Worm (Caenorhabditis elegans) whole organism, young adult: ENCODE measurements around the gene C50F7.6.

Source experiments
- B0019.2 ChIP-seq: fragments of 200-800 bp; sonication (Bioruptor generic); conservative IDR thresholded peaks from 2 replicates; pipeline ENCODE4 v1.3.6; 2022; ENCODE audit warnings: missing genetic modification reagents, missing genetic modification characterization, missing compliant biosample characterization
- B0035.1 ChIP-seq: sonication (generic microtip); optimal IDR thresholded peaks from 2 replicates; lab custom pipeline; 2016; ENCODE audit warnings: missing genetic modification characterization, mild to moderate bottlenecking, missing compliant biosample characterization, missing genotype, missing genetic modification reagents
- B0261.1 ChIP-seq: sonication (generic microtip); optimal IDR thresholded peaks from 2 replicates; lab custom pipeline; 2016; ENCODE audit warnings: mild to moderate bottlenecking, missing genetic modification characterization, moderate library complexity, missing compliant biosample characterization
- C06A6.2 ChIP-seq: fragments of 200-800 bp; sonication (Bioruptor generic); conservative IDR thresholded peaks from 2 replicates; pipeline ENCODE4 v1.3.6; 2022; ENCODE audit warnings: missing genetic modification characterization, missing compliant biosample characterization
- F10E7.11 ChIP-seq: sonication (generic microtip); optimal IDR thresholded peaks from 2 replicates; lab custom pipeline; 2017; ENCODE audit warnings: mild to moderate bottlenecking, missing genetic modification characterization, moderate library complexity, missing compliant biosample characterization
- F33H1.4 ChIP-seq: fragments of 200-800 bp; sonication (Bioruptor generic); IDR thresholded peaks from 2 replicates; pipeline ENCODE4 v1.3.6; 2022; ENCODE audit warnings: missing genetic modification reagents, missing genetic modification characterization, missing compliant biosample characterization
- F55B11.4 ChIP-seq: sonication (generic microtip); optimal IDR thresholded peaks from 2 replicates; lab custom pipeline; 2016; ENCODE audit warnings: missing compliant biosample characterization, missing genetic modification characterization, borderline replicate concordance; ENCODE audit not compliant: insufficient read depth
- F57A8.1 ChIP-seq: fragments of 200-800 bp; sonication (Bioruptor generic); optimal IDR thresholded peaks from 2 replicates; lab custom pipeline; 2018; ENCODE audit warnings: mild to moderate bottlenecking, missing genetic modification characterization, moderate library complexity, missing compliant biosample characterization
- K12H6.12 ChIP-seq: fragments of 200-800 bp; sonication (Bioruptor generic); optimal IDR thresholded peaks from 2 replicates; lab custom pipeline; 2018; ENCODE audit warnings: mild to moderate bottlenecking, missing genetic modification characterization, missing compliant biosample characterization
- Y67H2A.10 ChIP-seq: fragments of 200-800 bp; sonication (Bioruptor generic); conservative IDR thresholded peaks from 2 replicates; pipeline ENCODE4 v1.3.6; 2022; ENCODE audit warnings: missing genetic modification reagents, missing genetic modification characterization, missing compliant biosample characterization
- Y95B8A.8 ChIP-seq: fragments of 200-800 bp; sonication (Bioruptor generic); IDR thresholded peaks from 2 replicates; pipeline ENCODE4 v1.3.6; 2022; ENCODE audit warnings: missing genetic modification reagents, missing genetic modification characterization, missing compliant biosample characterization
- akir-1 ChIP-seq: fragments of 200-800 bp; sonication (Bioruptor generic); optimal IDR thresholded peaks from 2 replicates; lab custom pipeline; 2018; ENCODE audit warnings: mild to moderate bottlenecking, missing genetic modification characterization, moderate library complexity, missing compliant biosample characterization
- aptf-2 ChIP-seq: fragments of 200-800 bp; sonication (Bioruptor generic); conservative IDR thresholded peaks from 2 replicates; pipeline ENCODE4 v1.3.6; 2022; ENCODE audit warnings: missing genetic modification reagents, missing genetic modification characterization, missing compliant biosample characterization
- athp-1 ChIP-seq: sonication (generic microtip); optimal IDR thresholded peaks from 2 replicates; lab custom pipeline; 2017; ENCODE audit warnings: mild to moderate bottlenecking, missing genetic modification characterization, missing compliant biosample characterization
- attf-5 ChIP-seq: fragments of 200-800 bp; sonication (Bioruptor generic); optimal IDR thresholded peaks from 2 replicates; lab custom pipeline; 2018; ENCODE audit warnings: mild to moderate bottlenecking, missing genetic modification characterization, missing compliant biosample characterization
- bed-1 ChIP-seq: fragments of 200-800 bp; sonication (Bioruptor generic); IDR thresholded peaks from 2 replicates; pipeline ENCODE4 v1.3.6; 2022; ENCODE audit warnings: missing genetic modification reagents, missing genetic modification characterization, missing compliant biosample characterization
- cebp-1 ChIP-seq, 2 experiments: fragments of 200-800 bp in 1 of 2; sonication (Bioruptor generic) in 1 of 2; sonication (generic microtip) in 1 of 2; IDR thresholded peaks in 1 of 2; optimal IDR thresholded peaks in 1 of 2; 2 replicates each; pipeline versions ENCODE4 v1.3.6 to Lab custom; 2017 to 2022; ENCODE audit warnings: missing compliant biosample characterization in 2 of 2, missing genetic modification characterization in 2 of 2, mild to moderate bottlenecking in 1 of 2, missing genetic modification reagents in 1 of 2, moderate library complexity in 1 of 2
- ceh-100 ChIP-seq: fragments of 200-800 bp; sonication (Bioruptor generic); IDR thresholded peaks from 2 replicates; pipeline ENCODE4 v1.3.6; 2022; ENCODE audit warnings: missing genetic modification reagents, missing genetic modification characterization, missing compliant biosample characterization
- ceh-40 ChIP-seq: fragments of 200-800 bp; sonication (Bioruptor generic); IDR thresholded peaks from 2 replicates; pipeline ENCODE4 v1.3.6; 2022; ENCODE audit warnings: missing genetic modification characterization, missing compliant biosample characterization
- ceh-58 ChIP-seq: fragments of 200-800 bp; sonication (Bioruptor generic); IDR thresholded peaks from 2 replicates; pipeline ENCODE4 v1.3.6; 2022; ENCODE audit warnings: missing genetic modification characterization, missing compliant biosample characterization
- dox-1 ChIP-seq: fragments of 200-800 bp; sonication (Bioruptor generic); IDR thresholded peaks from 2 replicates; pipeline ENCODE4 v1.3.6; 2022; ENCODE audit warnings: missing genetic modification reagents, missing genetic modification characterization, missing compliant biosample characterization
- efl-1 ChIP-seq: fragments of 150-350 bp; optimal IDR thresholded peaks from 2 replicates; lab custom pipeline; 2014; ENCODE audit warnings: missing biosample characterization, missing genetic modification reagents, missing genetic modification characterization
- ets-4 ChIP-seq: fragments of 200-800 bp; sonication (Bioruptor generic); optimal IDR thresholded peaks from 2 replicates; lab custom pipeline; 2018; ENCODE audit warnings: mild to moderate bottlenecking, missing genetic modification characterization, missing compliant biosample characterization
- hlh-12 ChIP-seq: sonication (generic microtip); optimal IDR thresholded peaks from 2 replicates; lab custom pipeline; 2016; ENCODE audit warnings: missing genetic modification characterization, missing compliant biosample characterization
- hlh-26 ChIP-seq: fragments of 200-800 bp; sonication (Bioruptor generic); conservative IDR thresholded peaks from 2 replicates; pipeline ENCODE4 v1.3.6; 2022; ENCODE audit warnings: missing genetic modification reagents, missing genetic modification characterization, missing compliant biosample characterization
- hmg-20 ChIP-seq: fragments of 200-800 bp; sonication (Bioruptor generic); IDR thresholded peaks from 2 replicates; pipeline ENCODE4 v1.3.6; 2022; ENCODE audit warnings: missing genetic modification reagents, missing genetic modification characterization, missing compliant biosample characterization
- hsf-1 ChIP-seq: fragments of 200-800 bp; sonication (Bioruptor generic); IDR thresholded peaks from 2 replicates; pipeline ENCODE4 v1.3.6; 2022; ENCODE audit warnings: missing genetic modification reagents, missing genetic modification characterization, missing compliant biosample characterization
- lag-1 ChIP-seq: fragments of 200-800 bp; sonication (Bioruptor generic); IDR thresholded peaks from 2 replicates; pipeline ENCODE4 v1.3.6; 2022; ENCODE audit warnings: missing genetic modification reagents, missing genetic modification characterization, missing compliant biosample characterization
- lin-40 ChIP-seq: sonication (generic microtip); optimal IDR thresholded peaks from 2 replicates; lab custom pipeline; 2016; ENCODE audit warnings: missing genetic modification characterization, mild to moderate bottlenecking, missing compliant biosample characterization, missing genotype, missing genetic modification reagents
- lin-54 ChIP-seq: fragments of 200-800 bp; sonication (Bioruptor generic); optimal IDR thresholded peaks from 2 replicates; lab custom pipeline; 2018; ENCODE audit warnings: mild to moderate bottlenecking, missing genetic modification characterization, missing compliant biosample characterization
- lsy-27 ChIP-seq: sonication (generic microtip); optimal IDR thresholded peaks from 2 replicates; lab custom pipeline; 2017; ENCODE audit warnings: missing genetic modification characterization, mild to moderate bottlenecking, missing compliant biosample characterization, antibody characterized with exemption, missing genotype, borderline replicate concordance; ENCODE audit not compliant: insufficient read depth
- madf-10 ChIP-seq: sonication (generic microtip); optimal IDR thresholded peaks from 2 replicates; lab custom pipeline; 2016; ENCODE audit warnings: mild to moderate bottlenecking, missing genetic modification characterization, missing compliant biosample characterization
- madf-3 ChIP-seq: fragments of 200-800 bp; sonication (Bioruptor generic); IDR thresholded peaks from 2 replicates; pipeline ENCODE4 v1.3.6; 2022; ENCODE audit warnings: missing genetic modification reagents, missing genetic modification characterization, missing compliant biosample characterization
- madf-6 ChIP-seq: fragments of 200-800 bp; sonication (Bioruptor generic); IDR thresholded peaks from 2 replicates; pipeline ENCODE4 v1.3.6; 2022; ENCODE audit warnings: missing genetic modification reagents, missing genetic modification characterization, missing compliant biosample characterization
- madf-8 ChIP-seq: fragments of 200-800 bp; sonication (Bioruptor generic); conservative IDR thresholded peaks from 2 replicates; pipeline ENCODE4 v1.3.6; 2022; ENCODE audit warnings: missing genetic modification reagents, missing genetic modification characterization, missing compliant biosample characterization
- nfyb-1 ChIP-seq: fragments of 200-800 bp; sonication (Bioruptor generic); IDR thresholded peaks from 2 replicates; pipeline ENCODE4 v1.3.6; 2022; ENCODE audit warnings: missing genetic modification reagents, missing genetic modification characterization, missing compliant biosample characterization
- nhr-179 ChIP-seq: sonication (generic microtip); optimal IDR thresholded peaks from 2 replicates; lab custom pipeline; 2016; ENCODE audit warnings: mild to moderate bottlenecking, missing genetic modification characterization, missing compliant biosample characterization
- nhr-80 ChIP-seq: sonication (generic microtip); optimal IDR thresholded peaks from 2 replicates; lab custom pipeline; 2016; ENCODE audit warnings: missing genetic modification characterization, missing compliant biosample characterization
- pha-4 ChIP-seq: fragments of 150-350 bp; sonication (generic microtip); optimal IDR thresholded peaks from 2 replicates; lab custom pipeline; 2014; ENCODE audit warnings: missing biosample characterization, missing genetic modification reagents, missing genetic modification characterization
- sea-2 ChIP-seq: fragments of 200-800 bp; sonication (Bioruptor generic); IDR thresholded peaks from 2 replicates; pipeline ENCODE4 v1.3.6; 2022; ENCODE audit warnings: missing genetic modification characterization, missing compliant biosample characterization
- snpc-3.4 ChIP-seq: sonication (generic microtip); optimal IDR thresholded peaks from 2 replicates; lab custom pipeline; 2017; ENCODE audit warnings: missing genetic modification characterization, mild to moderate bottlenecking, missing compliant biosample characterization, antibody characterized with exemption, moderate library complexity, missing genotype, missing genetic modification reagents
- snpc-4 ChIP-seq, 5 experiments: fragments of 150-350 bp in 1 of 5; sonication (generic microtip) in 4 of 5; optimal IDR thresholded peaks; 2 replicates each; lab custom pipeline; 2014 to 2018; ENCODE audit warnings: missing genetic modification characterization in 5 of 5, missing biosample characterization in 3 of 5, antibody characterized with exemption in 2 of 5, mild to moderate bottlenecking in 2 of 5, missing compliant biosample characterization in 2 of 5, missing genotype in 2 of 5, moderate library complexity in 2 of 5, missing genetic modification reagents in 1 of 5
- sptf-2 ChIP-seq: fragments of 200-800 bp; sonication (Bioruptor generic); optimal IDR thresholded peaks from 2 replicates; lab custom pipeline; 2018; ENCODE audit warnings: mild to moderate bottlenecking, missing genetic modification characterization, missing compliant biosample characterization
- tbp1 ChIP-seq: fragments of 200-800 bp; sonication (Bioruptor generic); optimal IDR thresholded peaks from 2 replicates; lab custom pipeline; 2018; ENCODE audit warnings: mild to moderate bottlenecking, missing genetic modification characterization, missing compliant biosample characterization
- xnd-1 ChIP-seq: sonication (generic microtip); optimal IDR thresholded peaks from 2 replicates; lab custom pipeline; 2016; ENCODE audit warnings: missing genotype, missing genetic modification reagents, missing genetic modification characterization, missing compliant biosample characterization
- zim-3 ChIP-seq: sonication (generic microtip); optimal IDR thresholded peaks from 2 replicates; lab custom pipeline; 2017; ENCODE audit warnings: mild to moderate bottlenecking, missing genetic modification characterization, moderate library complexity, missing compliant biosample characterization
- ztf-28 ChIP-seq: fragments of 200-800 bp; sonication (Bioruptor generic); IDR thresholded peaks from 2 replicates; pipeline ENCODE4 v1.3.6; 2022; ENCODE audit warnings: missing genetic modification reagents, missing genetic modification characterization, missing compliant biosample characterization
- ztf-3 ChIP-seq: fragments of 200-800 bp; sonication (Bioruptor generic); optimal IDR thresholded peaks from 2 replicates; lab custom pipeline; 2018; ENCODE audit warnings: mild to moderate bottlenecking, missing genetic modification characterization, missing compliant biosample characterization

The C50F7.6 gene

DNA sequence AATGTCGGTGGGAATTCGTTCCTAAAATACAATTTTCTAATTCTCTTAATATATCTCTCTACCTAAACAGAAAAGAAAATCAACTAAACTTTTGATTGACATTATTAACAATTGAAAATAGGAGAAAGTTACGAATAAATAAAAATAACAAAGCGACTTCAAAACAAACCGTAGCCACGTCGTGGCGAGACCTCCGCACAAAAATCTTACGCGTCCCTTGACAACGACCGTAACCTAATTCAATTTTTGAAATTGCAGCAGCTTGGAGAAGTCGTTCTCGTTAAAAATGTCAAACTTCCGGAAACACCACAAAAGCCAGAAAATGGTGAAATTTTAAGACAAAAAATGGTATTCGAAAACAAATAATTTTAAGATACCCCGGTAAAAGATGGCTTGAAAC, 41.3 kb upstream of the C50F7.6 start (continued):
- TF ChIP-seq F33H1.4 (GFP tag; lab: Robert Waterston, UW) = peak; percentile 93
- TF ChIP-seq attf-5 (GFP tag; lab: Kevin White, UChicago) = no peak
- no peak for TF ChIP-seq lin-40
- TF ChIP-seq lag-1 (GFP tag; lab: Robert Waterston, UW) = no peak
- TF ChIP-seq lsy-27 = no peak
- TF ChIP-seq tbp1 (GFP tag; lab: Kevin White, UChicago) = no peak
- no peak for TF ChIP-seq hsf-1 (GFP tag; lab: Robert Waterston, UW)
- TF ChIP-seq athp-1 (tag; lab: Kevin White, UChicago) = no peak
- TF ChIP-seq B0019.2 (GFP tag; lab: Robert Waterston, UW) = no peak
- no peak for TF ChIP-seq madf-3
- no peak for TF ChIP-seq cebp-1 (GFP tag; IDR thresholded peaks at IDR 0.05; lab: Robert Waterston, UW)
- TF ChIP-seq cebp-1 (tag; optimal IDR thresholded peaks at IDR 0.05; lab: Kevin White, UChicago) = no peak
- peak; percentile 91 for TF ChIP-seq xnd-1 (tag; lab: Kevin White, UChicago)
- TF ChIP-seq snpc-4 (GFP tag; optimal IDR thresholded peaks at IDR 0.05; lab: Kevin White, UChicago) = no peak
- peak in 2 of 4 experiments; percentile 24 to 25 for TF ChIP-seq snpc-4 (tag; optimal IDR thresholded peaks at IDR 0.05; lab: Kevin White, UChicago)
- peak; percentile 63 for TF ChIP-seq lin-54 (GFP tag; lab: Kevin White, UChicago)
- no peak for TF ChIP-seq hlh-12 (tag; lab: Kevin White, UChicago)
- peak; percentile 58 for TF ChIP-seq madf-8
- TF ChIP-seq B0261.1 (tag; lab: Kevin White, UChicago) = no peak
- no peak for TF ChIP-seq bed-1 (GFP tag; lab: Robert Waterston, UW)
- no peak for TF ChIP-seq ceh-100 (GFP tag; lab: Robert Waterston, UW)
- no peak for TF ChIP-seq pha-4 (tag; lab: Kevin White, UChicago)
- TF ChIP-seq B0035.1 (tag; lab: Kevin White, UChicago) = no peak
- TF ChIP-seq F57A8.1 (GFP tag; lab: Kevin White, UChicago) = no peak
- TF ChIP-seq zim-3 (tag; lab: Kevin White, UChicago) = no peak
- no peak for TF ChIP-seq hmg-20 (GFP tag; lab: Robert Waterston, UW)
- TF ChIP-seq ztf-3 (GFP tag; lab: Kevin White, UChicago) = no peak
- TF ChIP-seq madf-6 (GFP tag; lab: Robert Waterston, UW) = peak; percentile 92
- TF ChIP-seq Y95B8A.8 (GFP tag; lab: Robert Waterston, UW) = no peak
- no peak for TF ChIP-seq efl-1 (GFP tag; lab: Kevin White, UChicago)
- peak; percentile 3 for TF ChIP-seq snpc-3.4
- TF ChIP-seq aptf-2 (GFP tag; lab: Robert Waterston, UW) = no peak
- TF ChIP-seq dox-1 (GFP tag; lab: Robert Waterston, UW) = no peak
- no peak for TF ChIP-seq sea-2 (GFP tag; lab: Robert Waterston, UW)
- no peak for TF ChIP-seq nhr-179 (tag; lab: Kevin White, UChicago)
- no peak for TF ChIP-seq akir-1 (GFP tag; lab: Kevin White, UChicago)
- TF ChIP-seq ztf-28 (GFP tag; lab: Robert Waterston, UW) = no peak
- TF ChIP-seq, all 124 proteins: peak for 11

DNA sequence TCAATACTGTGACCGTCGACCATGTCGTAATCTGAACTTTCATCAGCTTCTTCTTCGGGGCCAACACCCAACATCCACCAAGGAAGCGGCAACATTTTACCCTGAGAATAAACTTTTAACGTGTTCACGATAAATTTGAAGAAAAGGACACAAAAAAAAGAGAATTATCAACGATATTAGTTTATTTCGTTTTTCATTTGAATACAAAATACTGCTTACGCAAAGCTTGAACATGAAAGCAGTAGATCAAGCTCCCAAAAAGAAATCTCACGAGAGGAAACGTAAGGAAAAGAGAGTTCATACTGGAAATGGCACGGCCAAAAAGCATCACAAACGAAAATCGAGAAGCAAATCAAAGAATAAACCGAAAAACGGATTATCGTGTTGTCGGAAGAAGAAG, 40.7 kb upstream of the C50F7.6 start, which contains the start of the genes C46A5.6 and C46A5.1:
Gene C46A5.6, minus strand, starts transcription at position 101 of the 400 bp plus-strand sequence.
Gene C46A5.1, plus strand, starts transcription at position 184 of the 400 bp plus-strand sequence.
- no peak for TF ChIP-seq madf-6 (GFP tag; lab: Robert Waterston, UW)
- no peak for TF ChIP-seq hlh-26 (GFP tag; lab: Robert Waterston, UW)
- no peak for TF ChIP-seq Y67H2A.10 (GFP tag; lab: Robert Waterston, UW)
- TF ChIP-seq sea-2 (GFP tag; lab: Robert Waterston, UW) = no peak
- TF ChIP-seq nhr-80 (tag; lab: Kevin White, UChicago) = no peak
- TF ChIP-seq ceh-40 (GFP tag; lab: Robert Waterston, UW) = no peak
- no peak for TF ChIP-seq ets-4 (GFP tag; lab: Kevin White, UChicago)
- no peak for TF ChIP-seq sptf-2 (GFP tag; lab: Kevin White, UChicago)
- no peak for TF ChIP-seq snpc-4 (GFP tag; optimal IDR thresholded peaks at IDR 0.05; lab: Kevin White, UChicago)
- TF ChIP-seq snpc-4 (tag; optimal IDR thresholded peaks at IDR 0.05; lab: Kevin White, UChicago) = no peak
- no peak for TF ChIP-seq madf-10
- TF ChIP-seq F10E7.11 (tag; lab: Kevin White, UChicago) = no peak
- no peak for TF ChIP-seq K12H6.12 (tag; lab: Kevin White, UChicago)
- TF ChIP-seq ceh-58 (GFP tag; lab: Robert Waterston, UW) = no peak
- TF ChIP-seq nfyb-1 (GFP tag; lab: Robert Waterston, UW) = no peak
- TF ChIP-seq C06A6.2 (GFP tag; lab: Robert Waterston, UW) = no peak
- TF ChIP-seq F55B11.4 (tag; lab: Kevin White, UChicago) = no peak
